Worm (Caenorhabditis elegans) whole organism, midembryonic: Measurements from ENCODE around the gene C26B9.6.

Experiments used
- flt-1 ChIP-seq: fragments of 200-800 bp; sonication (Bioruptor generic); IDR thresholded peaks from 2 replicates; pipeline ENCODE4 v1.3.6; 2022; ENCODE audit warnings: missing genetic modification characterization, missing compliant biosample characterization
- med-1 ChIP-seq: sonication (generic microtip); optimal IDR thresholded peaks from 2 replicates; lab custom pipeline; 2017; ENCODE audit warnings: missing genetic modification characterization, mild to moderate bottlenecking, missing compliant biosample characterization, antibody characterized with exemption, missing genetic modification reagents; ENCODE audit not compliant: insufficient read depth
- ref-1 ChIP-seq: fragments of 200-800 bp; sonication (Bioruptor generic); conservative IDR thresholded peaks from 2 replicates; pipeline ENCODE4 v1.3.6; 2022; ENCODE audit warnings: missing genetic modification reagents, missing genetic modification characterization, missing compliant biosample characterization
- tab-1 ChIP-seq: fragments of 200-800 bp; sonication (Bioruptor generic); IDR thresholded peaks from 2 replicates; pipeline ENCODE4 v1.3.6; 2022; ENCODE audit warnings: missing genetic modification characterization, missing compliant biosample characterization
- ztf-23 ChIP-seq: fragments of 200-800 bp; sonication (Bioruptor generic); IDR thresholded peaks from 2 replicates; pipeline ENCODE4 v1.3.6; 2022; ENCODE audit warnings: missing genetic modification reagents, missing genetic modification characterization, missing compliant biosample characterization
- ztf-29 ChIP-seq: fragments of 200-800 bp; sonication (Bioruptor generic); IDR thresholded peaks from 2 replicates; pipeline ENCODE4 v1.3.6; 2022; ENCODE audit warnings: missing genetic modification reagents, missing genetic modification characterization, missing compliant biosample characterization

- TF ChIP-seq ref-1 (no peak), ztf-23 (GFP tag; lab: Robert Waterston, UW) (no peak), med-1 (GFP tag; lab: Kevin White, UChicago) (no peak), tab-1 (GFP tag; lab: Robert Waterston, UW) (no peak), ztf-29 (GFP tag; lab: Robert Waterston, UW) (no peak), flt-1 (GFP tag; lab: Robert Waterston, UW) (no peak)
Measured at ce11 chrX:5374742-5375141, 39.5 kb upstream of the C26B9.6 start, which contains the start of gene sek-4.
